Worm (Caenorhabditis elegans) whole organism, L4 larva: Measurements from ENCODE around the gene epn-1.
A peak's percentile ranks its signal among the peaks of the same experiment; 100 is the strongest.

Experiments used
- T26A8.4 ChIP-seq: fragments of 200-800 bp; sonication (Bioruptor generic); IDR thresholded peaks from 2 replicates; pipeline ENCODE4 v1.3.6; 2022; ENCODE audit warnings: missing genetic modification characterization, missing compliant biosample characterization
- ceh-28 ChIP-seq: fragments of 150-350 bp; optimal IDR thresholded peaks from 2 replicates; lab custom pipeline; 2014; ENCODE audit warnings: missing biosample characterization, missing genetic modification reagents, missing genetic modification characterization
- cey-2 ChIP-seq: sonication (generic microtip); optimal IDR thresholded peaks from 3 replicates; lab custom pipeline; 2017; ENCODE audit warnings: missing genetic modification characterization, mild to moderate bottlenecking, missing compliant biosample characterization, antibody characterized with exemption, borderline replicate concordance; ENCODE audit not compliant: insufficient read depth
- duxl-1 ChIP-seq: sonication (generic microtip); optimal IDR thresholded peaks from 2 replicates; lab custom pipeline; 2016; ENCODE audit warnings: mild to moderate bottlenecking, missing genetic modification characterization, moderate library complexity, missing compliant biosample characterization; ENCODE audit not compliant: poor library complexity
- dve-1 ChIP-seq: sonication (generic microtip); optimal IDR thresholded peaks from 2 replicates; lab custom pipeline; 2017; ENCODE audit warnings: antibody characterized with exemption, mild to moderate bottlenecking, missing genetic modification characterization, missing compliant biosample characterization; ENCODE audit not compliant: insufficient read depth
- fkh-10 ChIP-seq: fragments of 150-350 bp; optimal IDR thresholded peaks from 2 replicates; lab custom pipeline; 2014; ENCODE audit warnings: missing biosample characterization, missing genetic modification reagents, missing genetic modification characterization
- mxl-3 ChIP-seq: fragments of 200-800 bp; sonication (Bioruptor generic); optimal IDR thresholded peaks from 2 replicates; lab custom pipeline; 2018; ENCODE audit warnings: mild to moderate bottlenecking, missing genetic modification characterization, missing compliant biosample characterization
- pha-4 ChIP-seq, 2 experiments: fragments of 150-350 bp in 1 of 2; fragments of 200-800 bp in 1 of 2; sonication (Bioruptor generic) in 1 of 2; IDR thresholded peaks in 1 of 2; optimal IDR thresholded peaks in 1 of 2; 2 replicates each; pipeline versions ENCODE4 v1.3.6 to Lab custom; 2014 to 2022; ENCODE audit warnings: missing genetic modification characterization in 2 of 2, missing genetic modification reagents in 2 of 2, missing biosample characterization in 1 of 2, missing compliant biosample characterization in 1 of 2
- ztf-11 ChIP-seq: fragments of 150-350 bp; optimal IDR thresholded peaks from 2 replicates; lab custom pipeline; 2014; ENCODE audit warnings: missing biosample characterization, missing genetic modification characterization

- TF ChIP-seq ztf-11, result no peak
- TF ChIP-seq fkh-10 (GFP tag; lab: Kevin White, UChicago), result no peak
- TF ChIP-seq dve-1, result peak; percentile 18
- no peak for TF ChIP-seq T26A8.4 (GFP tag; lab: Robert Waterston, UW)
- TF ChIP-seq mxl-3 (GFP tag; lab: Kevin White, UChicago), result peak; percentile 65
- TF ChIP-seq ceh-28, result no peak
- no peak for TF ChIP-seq cey-2
- TF ChIP-seq pha-4 (GFP tag; IDR thresholded peaks at IDR 0.05; lab: Robert Waterston, UW), result no peak
- no peak for TF ChIP-seq pha-4 (tag; optimal IDR thresholded peaks at IDR 0.05; lab: Kevin White, UChicago)
- no peak for TF ChIP-seq duxl-1
These were observed 31.3 kb downstream of the epn-1 start for ce11 chrX:14786821-14787556.
